Worm (Caenorhabditis elegans): ENCODE data around the gene C06E7.4.

- TF ChIP-seq F13C5.2 (tag; optimal IDR thresholded peaks at IDR 0.05), result no peak
- TF ChIP-seq ama-1 (optimal IDR thresholded peaks at IDR 0.05), result no peak
- no peak for TF ChIP-seq hmbx-1 (tag; optimal IDR thresholded peaks at IDR 0.05)
- TF ChIP-seq sea-1 (GFP tag; conservative IDR thresholded peaks at IDR 0.05), result no peak
- no peak for TF ChIP-seq flt-1 (GFP tag; IDR thresholded peaks at IDR 0.05)
- TF ChIP-seq B0310.2 (tag; optimal IDR thresholded peaks at IDR 0.05), result no peak
- no peak for TF ChIP-seq aly-1 (tag; optimal IDR thresholded peaks at IDR 0.05)
Measured at ce11 chrIV:5821997-5822396, 37.8 kb downstream of the C06E7.4 start.

Measured in whole organism, early embryonic.